Worm (Caenorhabditis elegans): Measurements from ENCODE around the gene Y17G9B.5.
"Not testable (repeated sequence)": the region's sequence is repeated elsewhere in the genome, so short reads cannot be mapped to it uniquely, and the experiment has no call there.

Gene Y17G9B.5

DNA sequence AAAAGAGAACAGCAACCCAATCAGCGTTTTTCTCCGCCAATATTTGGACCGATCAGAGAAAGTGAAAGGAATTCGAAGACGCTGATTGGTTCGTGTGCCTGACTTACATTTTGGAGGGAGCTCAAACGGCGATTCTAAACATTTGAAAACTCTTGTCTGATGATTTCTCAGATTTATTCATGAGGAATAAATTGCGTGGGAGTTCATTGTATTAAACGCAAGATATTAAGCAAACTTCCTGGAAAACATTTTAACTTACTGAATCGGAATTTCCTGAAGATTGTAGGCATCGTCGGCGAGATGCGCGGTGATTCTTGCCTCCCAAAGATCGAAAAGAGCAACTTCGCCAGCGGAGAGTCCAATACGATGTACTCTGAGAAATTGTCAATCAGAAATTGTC lies 25.5 kb upstream of the Y17G9B.5 start, which contains the start of gene K08F11.1:
Gene K08F11.1 (plus strand): TSS at position 301 of the 400 bp plus-strand sequence.
- peak; percentile 4 for TF ChIP-seq nfya-1 (tag; optimal IDR thresholded peaks at IDR 0.05)
- TF ChIP-seq hlh-6 (tag; optimal IDR thresholded peaks at IDR 0.05), result no peak

DNA sequence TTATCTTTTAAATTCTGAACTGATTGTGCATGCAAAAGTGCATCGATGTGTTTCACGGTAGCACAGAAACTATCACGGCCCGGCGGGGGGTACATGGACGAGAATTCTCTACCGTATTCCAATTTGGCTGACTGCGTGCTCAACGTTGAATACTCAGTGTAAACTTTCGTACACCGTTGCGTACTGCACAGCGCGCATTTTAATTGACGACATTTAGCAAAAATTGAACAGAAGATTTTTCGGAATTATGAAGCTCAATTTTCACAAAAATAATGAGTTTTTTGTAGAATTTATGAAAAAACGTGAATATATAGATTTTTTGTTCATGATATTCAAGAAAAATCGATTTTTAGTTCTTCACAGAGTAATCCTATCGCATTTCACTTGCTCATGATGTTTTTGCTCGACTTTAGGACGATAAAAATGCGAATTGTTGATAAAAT lies 24.5 kb upstream of the Y17G9B.5 start:
- peak; percentile 59 for TF ChIP-seq ceh-18 (tag; optimal IDR thresholded peaks at IDR 0.05)
- TF ChIP-seq unc-3 (GFP tag; conservative IDR thresholded peaks at IDR 0.05), result not testable (repeated sequence)
- TF ChIP-seq unc-3 (tag; optimal IDR thresholded peaks at IDR 0.05), result peak; percentile 46
- TF ChIP-seq ceh-31 (tag; optimal IDR thresholded peaks at IDR 0.05), result peak; percentile 75
- peak; percentile 88 for TF ChIP-seq ceh-34 (tag; optimal IDR thresholded peaks at IDR 0.05)
- TF ChIP-seq ceh-45 (GFP tag; IDR thresholded peaks at IDR 0.05), result peak; percentile 43; the same call in 1 of the 2 replicates
- TF ChIP-seq hlh-8 (tag; optimal IDR thresholded peaks at IDR 0.05), result peak; percentile 40
- peak; percentile 32 for TF ChIP-seq tbx-7 (tag; optimal IDR thresholded peaks at IDR 0.05)
- TF ChIP-seq ceh-14 (tag; optimal IDR thresholded peaks at IDR 0.05), result peak; percentile 73
- peak; percentile 63 for TF ChIP-seq unc-42 (tag; optimal IDR thresholded peaks at IDR 0.05)
- TF ChIP-seq tbx-2 (tag; optimal IDR thresholded peaks at IDR 0.05), result peak; percentile 52
- peak; percentile 2 for TF ChIP-seq C08G9.2 (tag; optimal IDR thresholded peaks at IDR 0.05)
- peak; percentile 96 for TF ChIP-seq ref-2 (tag; optimal IDR thresholded peaks at IDR 0.05)
- TF ChIP-seq sox-2 (GFP tag; IDR thresholded peaks at IDR 0.05), result peak; percentile 36; the same call in 1 of the 2 replicates
- TF ChIP-seq nfya-1 (tag; optimal IDR thresholded peaks at IDR 0.05), result peak; percentile 47
- peak; percentile 28 for TF ChIP-seq ets-4 (tag; optimal IDR thresholded peaks at IDR 0.05)
- TF ChIP-seq unc-86 (tag; optimal IDR thresholded peaks at IDR 0.05), result peak; percentile 27
- peak; percentile 23 for TF ChIP-seq elt-2 (tag; optimal IDR thresholded peaks at IDR 0.05)

DNA sequence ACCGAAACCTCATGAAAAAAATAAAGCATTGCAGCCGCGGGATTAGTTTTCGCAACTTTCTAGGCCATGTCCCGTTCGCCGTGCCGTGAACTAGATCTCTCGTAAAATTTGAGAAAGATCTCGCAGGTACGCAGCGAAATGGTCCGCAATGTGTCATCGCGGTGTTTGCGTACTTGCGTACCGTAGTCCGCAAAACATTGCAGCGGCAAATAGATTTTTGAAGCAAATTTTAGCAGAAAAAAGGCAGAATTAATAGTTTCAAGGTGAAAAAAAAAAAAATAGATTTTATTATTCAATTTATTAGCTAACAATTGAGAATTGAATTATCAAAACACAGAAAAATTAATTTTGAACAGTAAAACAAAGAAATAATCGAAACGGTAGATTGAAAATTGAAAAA lies 22.1 kb upstream of the Y17G9B.5 start:
- TF ChIP-seq elt-2 (tag; optimal IDR thresholded peaks at IDR 0.05), result peak; percentile 37
- TF ChIP-seq ceh-14 (tag; optimal IDR thresholded peaks at IDR 0.05), result peak; percentile 87
- peak; percentile 85 for TF ChIP-seq ceh-34 (tag; optimal IDR thresholded peaks at IDR 0.05)
- peak; percentile 21 for TF ChIP-seq ets-4 (tag; optimal IDR thresholded peaks at IDR 0.05)
- TF ChIP-seq ceh-45 (GFP tag; IDR thresholded peaks at IDR 0.05), result 0 out of 2 replicates have a peak, but pooled peaks have one; percentile 56
- peak; percentile 64 for TF ChIP-seq ceh-18 (tag; optimal IDR thresholded peaks at IDR 0.05)
- peak; percentile 55 for TF ChIP-seq C08G9.2 (tag; optimal IDR thresholded peaks at IDR 0.05)
- TF ChIP-seq unc-86 (tag; optimal IDR thresholded peaks at IDR 0.05), result peak; percentile 46
- peak; percentile 60 for TF ChIP-seq nfya-1 (tag; optimal IDR thresholded peaks at IDR 0.05)
- peak; percentile 13; the same call in 1 of the 2 replicates for TF ChIP-seq sox-2 (GFP tag; IDR thresholded peaks at IDR 0.05)
- TF ChIP-seq tbx-2 (tag; optimal IDR thresholded peaks at IDR 0.05), result peak; percentile 65
- peak; percentile 58 for TF ChIP-seq unc-42 (tag; optimal IDR thresholded peaks at IDR 0.05)
- TF ChIP-seq ceh-2 (tag; optimal IDR thresholded peaks at IDR 0.05), result peak; percentile 47
- TF ChIP-seq madf-2 (tag; optimal IDR thresholded peaks at IDR 0.05), result peak; percentile 24
- 0 out of 2 replicates have a peak, but pooled peaks have one; percentile 36 for TF ChIP-seq unc-3 (GFP tag; conservative IDR thresholded peaks at IDR 0.05)
- TF ChIP-seq unc-3 (tag; optimal IDR thresholded peaks at IDR 0.05), result peak; percentile 13
- peak; percentile 83 for TF ChIP-seq ref-2 (tag; optimal IDR thresholded peaks at IDR 0.05)
- peak; percentile 79 for TF ChIP-seq ceh-31 (tag; optimal IDR thresholded peaks at IDR 0.05)
- peak; percentile 28 for TF ChIP-seq F13H6.1 (tag; optimal IDR thresholded peaks at IDR 0.05)

DNA sequence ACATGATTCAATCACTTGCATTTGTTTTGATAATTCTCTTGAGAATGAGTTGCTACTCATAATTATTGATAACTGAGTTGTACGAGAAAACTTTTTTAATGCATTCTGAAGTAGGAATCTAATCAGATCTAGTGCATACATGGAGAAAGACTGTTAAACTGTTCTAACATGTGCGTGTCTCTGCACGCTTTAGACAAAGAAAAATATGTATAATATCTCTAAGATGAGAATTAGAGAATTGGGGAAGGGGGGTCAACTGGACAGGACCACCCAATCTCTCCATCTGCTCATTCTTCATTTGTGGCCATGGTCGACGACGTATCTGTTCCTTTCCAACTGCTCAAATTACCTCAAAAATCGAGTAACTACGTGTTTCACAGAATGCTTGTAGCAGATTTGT lies 12.8 kb upstream of the Y17G9B.5 start, which contains the start of gene fbxb-78:
Gene fbxb-78 (plus strand): TSS at position 301 of the 400 bp plus-strand sequence.
- no peak for TF ChIP-seq dve-1 (tag; optimal IDR thresholded peaks at IDR 0.05)
- TF ChIP-seq fax-1 (tag; optimal IDR thresholded peaks at IDR 0.05), result no peak
- no peak for TF ChIP-seq elt-4 (tag; optimal IDR thresholded peaks at IDR 0.05)
- no peak for TF ChIP-seq madf-2 (tag; optimal IDR thresholded peaks at IDR 0.05)
- no peak for TF ChIP-seq nhr-11 (tag; optimal IDR thresholded peaks at IDR 0.05)
- TF ChIP-seq pros-1 (tag; optimal IDR thresholded peaks at IDR 0.05), result no peak

DNA sequence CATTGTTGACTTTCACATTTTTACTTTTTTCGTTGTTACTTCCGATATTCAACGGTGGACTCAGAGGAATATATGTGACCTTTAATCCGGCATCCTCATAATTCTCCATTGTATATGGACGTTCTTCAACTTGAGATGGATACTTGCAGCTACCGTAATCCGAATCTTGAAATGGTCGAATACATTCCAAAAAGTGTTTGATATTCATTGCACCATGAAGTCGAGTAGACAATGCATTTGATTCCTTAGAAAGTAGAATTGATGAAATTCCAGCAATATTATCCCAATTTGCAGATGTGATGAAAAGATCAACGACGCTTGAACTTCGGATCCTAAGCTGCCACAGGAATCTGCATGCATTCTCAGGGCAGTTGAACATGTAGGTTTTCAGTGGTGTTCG lies 7.6 kb upstream of the Y17G9B.5 start:
- TF ChIP-seq ceh-18 (tag; optimal IDR thresholded peaks at IDR 0.05) (no peak), npax-4 (tag; optimal IDR thresholded peaks at IDR 0.05) (no peak), ets-4 (tag; optimal IDR thresholded peaks at IDR 0.05) (no peak), ceh-2 (tag; optimal IDR thresholded peaks at IDR 0.05) (no peak), ref-2 (tag; optimal IDR thresholded peaks at IDR 0.05) (no peak), sox-2 (GFP tag; IDR thresholded peaks at IDR 0.05) (no peak), gmeb-2 (tag; optimal IDR thresholded peaks at IDR 0.05) (no peak), Y22D7AL.16 (tag; optimal IDR thresholded peaks at IDR 0.05) (no peak), pha-4 (tag; optimal IDR thresholded peaks at IDR 0.05) (no peak), ahr-1 (tag; optimal IDR thresholded peaks at IDR 0.05) (no peak), lim-6 (tag; optimal IDR thresholded peaks at IDR 0.05) (no peak), ceh-24 (tag; optimal IDR thresholded peaks at IDR 0.05) (no peak), ceh-45 (GFP tag; IDR thresholded peaks at IDR 0.05) (no peak), pqm-1 (tag; optimal IDR thresholded peaks at IDR 0.05) (no peak), fkh-6 (tag; optimal IDR thresholded peaks at IDR 0.05) (no peak)

Measured in whole organism, late embryonic.